Fruit fly (Drosophila melanogaster): Measurements from ENCODE around the gene CG13251.

The CG13251 gene

dm6 chr3L:20624626-20625025 is 12.4 kb upstream of the CG13251 start:
- no peak for TF ChIP-seq CG8478 (optimal IDR thresholded peaks at IDR 0.05)
- TF ChIP-seq CTCF (optimal IDR thresholded peaks at IDR 0.05) = no peak

dm6 chr3L:20629170-20629569 is 7.8 kb upstream of the CG13251 start:
- TF ChIP-seq CTCF (optimal IDR thresholded peaks at IDR 0.05) (no peak), CG8478 (optimal IDR thresholded peaks at IDR 0.05) (no peak)

dm6 chr3L:20630602-20631001 is 6.4 kb upstream of the CG13251 start:
- TF ChIP-seq CG8478 (optimal IDR thresholded peaks at IDR 0.05) (no peak), CTCF (optimal IDR thresholded peaks at IDR 0.05) (no peak)

dm6 chr3L:20631836-20632235 is 5.2 kb upstream of the CG13251 start:
- TF ChIP-seq CTCF (optimal IDR thresholded peaks at IDR 0.05) = no peak
- TF ChIP-seq CG8478 (optimal IDR thresholded peaks at IDR 0.05) = no peak

dm6 chr3L:20632320-20632719 is 4.7 kb upstream of the CG13251 start:
- TF ChIP-seq CG8478 (optimal IDR thresholded peaks at IDR 0.05) = no peak
- TF ChIP-seq CTCF (optimal IDR thresholded peaks at IDR 0.05) = no peak

- no peak for TF ChIP-seq CTCF (optimal IDR thresholded peaks at IDR 0.05)
- no peak for TF ChIP-seq CG8478 (optimal IDR thresholded peaks at IDR 0.05)
Observed at dm6 chr3L:20634459-20634858, 2.5 kb upstream of the CG13251 start.

dm6 chr3L:20635590-20636139 is 1.3 kb upstream of the CG13251 start:
- TF ChIP-seq CG8478 (optimal IDR thresholded peaks at IDR 0.05) = no peak
- TF ChIP-seq CTCF (optimal IDR thresholded peaks at IDR 0.05) = no peak

dm6 chr3L:20637845-20638244 is 846 bp downstream of the CG13251 start:
- no peak for TF ChIP-seq CG8478 (optimal IDR thresholded peaks at IDR 0.05)
- no peak for TF ChIP-seq CTCF (optimal IDR thresholded peaks at IDR 0.05)

dm6 chr3L:20643774-20644173 is 6.8 kb downstream of the CG13251 start:
- TF ChIP-seq CTCF (optimal IDR thresholded peaks at IDR 0.05) (no peak), CG8478 (optimal IDR thresholded peaks at IDR 0.05) (no peak)

- no peak for TF ChIP-seq CTCF (optimal IDR thresholded peaks at IDR 0.05)
- TF ChIP-seq CG8478 (optimal IDR thresholded peaks at IDR 0.05) = no peak
Observed at dm6 chr3L:20644637-20645036, 7.6 kb downstream of the CG13251 start.

dm6 chr3L:20648957-20649356 is 12.0 kb downstream of the CG13251 start:
- TF ChIP-seq CG8478 (optimal IDR thresholded peaks at IDR 0.05) = no peak
- no peak for TF ChIP-seq CTCF (optimal IDR thresholded peaks at IDR 0.05)

dm6 chr3L:20657116-20657515 is 20.1 kb downstream of the CG13251 start:
- TF ChIP-seq CTCF (optimal IDR thresholded peaks at IDR 0.05) (no peak), CG8478 (optimal IDR thresholded peaks at IDR 0.05) (no peak)

- TF ChIP-seq CG8478 (optimal IDR thresholded peaks at IDR 0.05) = no peak
- no peak for TF ChIP-seq CTCF (optimal IDR thresholded peaks at IDR 0.05)
Observed at dm6 chr3L:20661178-20661577, 24.2 kb downstream of the CG13251 start.

dm6 chr3L:20661905-20662508 is 25.0 kb downstream of the CG13251 start:
- TF ChIP-seq CG8478 (optimal IDR thresholded peaks at IDR 0.05) (no peak), CTCF (optimal IDR thresholded peaks at IDR 0.05) (no peak)

dm6 chr3L:20663967-20664366 is 27.0 kb downstream of the CG13251 start:
- TF ChIP-seq CG8478 (optimal IDR thresholded peaks at IDR 0.05) (no peak), CTCF (optimal IDR thresholded peaks at IDR 0.05) (no peak)

dm6 chr3L:20667408-20667807 is 30.4 kb downstream of the CG13251 start:
- TF ChIP-seq CTCF (optimal IDR thresholded peaks at IDR 0.05) (no peak), CG8478 (optimal IDR thresholded peaks at IDR 0.05) (no peak)

- no peak for TF ChIP-seq CG8478 (optimal IDR thresholded peaks at IDR 0.05)
- TF ChIP-seq CTCF (optimal IDR thresholded peaks at IDR 0.05) = no peak
Observed at dm6 chr3L:20671659-20672058, 34.7 kb downstream of the CG13251 start.

All from S2 (cell line).